Fruit fly (Drosophila melanogaster) S2 (cell line): ENCODE results near the gene Npc2e.

Experiments
- CG8478 ChIP-seq: fragments of >200 bp; optimal IDR thresholded peaks from 2 replicates; lab custom pipeline; 2018
- CTCF ChIP-seq, 2 experiments: fragments of >200 bp; optimal IDR thresholded peaks; 2 replicates each; lab custom pipeline; 2018

dm6 chr3R:10099401-10099848 lies 46.3 kb downstream of the Npc2e start:
- no peak for TF ChIP-seq CTCF (optimal IDR thresholded peaks at IDR 0.05; lab: Kevin White, UChicago)
- TF ChIP-seq CG8478 (lab: Kevin White, UChicago) = no peak
